Fruit fly (Drosophila melanogaster) whole organism, embryonic: ENCODE measurements around the gene ND-MNLL.

Experiments used
- CG11247 ChIP-seq: fragments of 200-800 bp; sonication (Bioruptor generic); IDR thresholded peaks from 2 replicates; pipeline ENCODE4 v1.3.6; 2022; ENCODE audit warnings: missing biosample characterization, missing genetic modification characterization
- CG12104 ChIP-seq: fragments of 200-800 bp; sonication (Bioruptor generic); optimal IDR thresholded peaks from 3 replicates; lab custom pipeline; 2016; ENCODE audit warnings: missing biosample characterization, missing genetic modification characterization
- CG12219 ChIP-seq: fragments of 200-800 bp; sonication (Bioruptor generic); optimal IDR thresholded peaks from 3 replicates; lab custom pipeline; 2018; ENCODE audit warnings: missing biosample characterization, mild to moderate bottlenecking, missing genetic modification characterization
- CG12659 ChIP-seq: fragments of 200-800 bp; sonication (Bioruptor generic); optimal IDR thresholded peaks from 3 replicates; lab custom pipeline; 2017; ENCODE audit warnings: mild to moderate bottlenecking, missing biosample characterization, missing genetic modification reagents, missing genetic modification characterization
- CG12942 ChIP-seq: fragments of 200-800 bp; sonication (Bioruptor generic); optimal IDR thresholded peaks from 3 replicates; lab custom pipeline; 2016; ENCODE audit warnings: missing biosample characterization, missing genetic modification characterization
- CG13296 ChIP-seq: fragments of 200-800 bp; sonication (Bioruptor generic); optimal IDR thresholded peaks from 3 replicates; lab custom pipeline; 2018; ENCODE audit warnings: missing biosample characterization, mild to moderate bottlenecking, missing genetic modification characterization
- CG17361 ChIP-seq: fragments of 200-800 bp; sonication (Bioruptor generic); IDR thresholded peaks from 3 replicates; pipeline ENCODE4 v1.3.6; 2022; ENCODE audit warnings: missing biosample characterization, missing genetic modification characterization
- CG2116 ChIP-seq: fragments of 200-800 bp; sonication (Bioruptor generic); optimal IDR thresholded peaks from 3 replicates; lab custom pipeline; 2018; ENCODE audit warnings: missing biosample characterization, mild to moderate bottlenecking, missing genetic modification characterization
- CG2199 ChIP-seq: fragments of 200-800 bp; sonication (Bioruptor generic); IDR thresholded peaks from 3 replicates; pipeline ENCODE4 v1.3.6; 2022; ENCODE audit warnings: missing biosample characterization, missing genetic modification characterization
- CG2678 ChIP-seq: fragments of 200-800 bp; sonication (Bioruptor generic); optimal IDR thresholded peaks from 3 replicates; lab custom pipeline; 2019; ENCODE audit warnings: missing biosample characterization, mild to moderate bottlenecking, missing genetic modification characterization, moderate library complexity
- CG32767 ChIP-seq: fragments of 200-800 bp; sonication (Bioruptor generic); IDR thresholded peaks from 2 replicates; pipeline ENCODE4 v1.3.6; 2022; ENCODE audit warnings: missing biosample characterization, missing genetic modification characterization
- CG43689 ChIP-seq: fragments of 200-800 bp; sonication (Bioruptor generic); IDR thresholded peaks from 2 replicates; pipeline ENCODE4 v1.3.6; 2022; ENCODE audit warnings: missing biosample characterization, missing genetic modification characterization
- CG5180 ChIP-seq: fragments of 200-800 bp; sonication (Bioruptor generic); optimal IDR thresholded peaks from 3 replicates; lab custom pipeline; 2017; ENCODE audit warnings: missing biosample characterization, missing genetic modification characterization, mild to moderate bottlenecking, moderate library complexity, missing genetic modification reagents
- CG7372 ChIP-seq: fragments of 200-800 bp; sonication (Bioruptor generic); IDR thresholded peaks from 2 replicates; pipeline ENCODE4 v1.3.6; 2022; ENCODE audit warnings: missing biosample characterization, missing genetic modification characterization
- CG9437 ChIP-seq: fragments of 200-800 bp; sonication (Bioruptor generic); optimal IDR thresholded peaks from 2 replicates; lab custom pipeline; 2018; ENCODE audit warnings: missing biosample characterization, mild to moderate bottlenecking, missing genetic modification characterization
- CG9797 ChIP-seq: fragments of 200-800 bp; sonication (Bioruptor generic); optimal IDR thresholded peaks from 3 replicates; lab custom pipeline; 2018; ENCODE audit warnings: missing biosample characterization, mild to moderate bottlenecking, missing genetic modification characterization
- CG9932 ChIP-seq: fragments of 200-800 bp; sonication (Bioruptor generic); IDR thresholded peaks from 2 replicates; pipeline ENCODE4 v1.3.6; 2022; ENCODE audit warnings: missing biosample characterization, missing genetic modification characterization
- CHES-1-like ChIP-seq: fragments of 200-800 bp; sonication (Bioruptor generic); optimal IDR thresholded peaks from 2 replicates; lab custom pipeline; 2016; ENCODE audit warnings: missing biosample characterization, missing genetic modification characterization
- D19A ChIP-seq: fragments of 200-800 bp; optimal IDR thresholded peaks from 3 replicates; lab custom pipeline; 2019; ENCODE audit warnings: missing biosample characterization, mild to moderate bottlenecking, missing genetic modification characterization, moderate library complexity
- Deaf1 ChIP-seq: fragments of 200-800 bp; optimal IDR thresholded peaks from 3 replicates; lab custom pipeline; 2019; ENCODE audit warnings: missing biosample characterization, mild to moderate bottlenecking, missing genetic modification characterization, moderate library complexity
- Dek ChIP-seq: fragments of 200-800 bp; sonication (Bioruptor generic); optimal IDR thresholded peaks from 3 replicates; lab custom pipeline; 2019; ENCODE audit warnings: missing biosample characterization, mild to moderate bottlenecking, missing genetic modification characterization, moderate library complexity
- Drgx ChIP-seq: fragments of 200-800 bp; sonication (Bioruptor generic); IDR thresholded peaks from 2 replicates; pipeline ENCODE4 v1.3.6; 2022; ENCODE audit warnings: missing biosample characterization, missing genetic modification characterization
- ERR ChIP-seq: fragments of 200-800 bp; sonication (Bioruptor generic); optimal IDR thresholded peaks from 2 replicates; lab custom pipeline; 2016; ENCODE audit warnings: missing biosample characterization, missing genetic modification characterization
- Eip74EF ChIP-seq, 2 experiments: fragments of 200-800 bp in 1 of 2; fragments of >200 bp in 1 of 2; sonication (Bioruptor generic) in 1 of 2; optimal IDR thresholded peaks; 2 replicates each; lab custom pipeline; 2017 to 2019; ENCODE audit warnings: missing biosample characterization in 2 of 2, missing genetic modification characterization in 2 of 2, mild to moderate bottlenecking in 1 of 2, moderate library complexity in 1 of 2
- Fer1 ChIP-seq: fragments of 200-800 bp; sonication (Bioruptor generic); optimal IDR thresholded peaks from 2 replicates; lab custom pipeline; 2017; ENCODE audit warnings: missing biosample characterization, mild to moderate bottlenecking, missing genetic modification characterization
- Fer2 ChIP-seq: fragments of 200-800 bp; sonication (Bioruptor generic); optimal IDR thresholded peaks from 2 replicates; lab custom pipeline; 2018; ENCODE audit warnings: missing biosample characterization, mild to moderate bottlenecking, missing genetic modification characterization, moderate library complexity
- H15 ChIP-seq: fragments of 200-800 bp; sonication (Bioruptor generic); IDR thresholded peaks from 3 replicates; pipeline ENCODE4 v1.3.6; 2022; ENCODE audit warnings: missing biosample characterization, missing genetic modification characterization
- HmgD ChIP-seq: fragments of 200-800 bp; sonication (Bioruptor generic); optimal IDR thresholded peaks from 3 replicates; lab custom pipeline; 2016; ENCODE audit warnings: missing biosample characterization, missing genetic modification characterization
- Hr3 ChIP-seq: fragments of 200-800 bp; sonication (Bioruptor generic); optimal IDR thresholded peaks from 3 replicates; lab custom pipeline; 2016; ENCODE audit warnings: missing biosample characterization, missing genetic modification characterization
- Mes4 ChIP-seq: fragments of 200-800 bp; sonication (Bioruptor generic); optimal IDR thresholded peaks from 2 replicates; lab custom pipeline; 2016; ENCODE audit warnings: missing biosample characterization, missing genetic modification characterization
- Neu2 ChIP-seq: fragments of 200-800 bp; sonication (Bioruptor generic); optimal IDR thresholded peaks from 3 replicates; lab custom pipeline; 2016; ENCODE audit warnings: missing biosample characterization, missing genetic modification characterization, borderline replicate concordance
- Nf-YA ChIP-seq: fragments of 200-800 bp; sonication (Bioruptor generic); IDR thresholded peaks from 2 replicates; pipeline ENCODE4 v1.3.6; 2022; ENCODE audit warnings: missing biosample characterization, missing genetic modification characterization
- ac ChIP-seq: fragments of 200-800 bp; sonication (Bioruptor generic); optimal IDR thresholded peaks from 3 replicates; lab custom pipeline; 2017; ENCODE audit warnings: missing biosample characterization, mild to moderate bottlenecking, missing genetic modification characterization
- caup ChIP-seq: fragments of 200-800 bp; sonication (Bioruptor generic); optimal IDR thresholded peaks from 3 replicates; lab custom pipeline; 2017; ENCODE audit warnings: missing biosample characterization, mild to moderate bottlenecking, missing genetic modification characterization, moderate library complexity; ENCODE audit not compliant: severe bottlenecking
- ewg ChIP-seq: fragments of 200-800 bp; sonication (Bioruptor generic); optimal IDR thresholded peaks from 3 replicates; lab custom pipeline; 2017; ENCODE audit warnings: mild to moderate bottlenecking, missing biosample characterization, missing genetic modification reagents, missing genetic modification characterization
- fd102C ChIP-seq: fragments of 200-800 bp; sonication (Bioruptor generic); optimal IDR thresholded peaks from 2 replicates; lab custom pipeline; 2018; ENCODE audit warnings: missing biosample characterization, mild to moderate bottlenecking, missing genetic modification characterization, moderate library complexity
- fd3F ChIP-seq: fragments of 200-800 bp; sonication (Bioruptor generic); optimal IDR thresholded peaks from 2 replicates; lab custom pipeline; 2018; ENCODE audit warnings: missing biosample characterization, mild to moderate bottlenecking, missing genetic modification characterization, moderate library complexity
- ham ChIP-seq: fragments of 200-800 bp; sonication (Bioruptor generic); IDR thresholded peaks from 2 replicates; pipeline ENCODE4 v1.3.6; 2022; ENCODE audit warnings: missing biosample characterization, missing genetic modification characterization
- lilli ChIP-seq: fragments of 200-800 bp; sonication (Bioruptor generic); optimal IDR thresholded peaks from 3 replicates; lab custom pipeline; 2016; ENCODE audit warnings: missing biosample characterization, missing genetic modification characterization
- nau ChIP-seq: fragments of 200-800 bp; sonication (Bioruptor generic); optimal IDR thresholded peaks from 3 replicates; lab custom pipeline; 2017; ENCODE audit warnings: missing biosample characterization, mild to moderate bottlenecking, missing genetic modification characterization, missing genetic modification reagents
- prd ChIP-seq, 3 experiments: fragments of >200 bp in 2 of 3; fragments of 200-800 bp in 1 of 3; sonication (Bioruptor generic) in 1 of 3; optimal IDR thresholded peaks in 2 of 3; IDR thresholded peaks in 1 of 3; 2 replicates in 2 of 3; 3 replicates in 1 of 3; pipeline versions ENCODE4 v1.3.6 to Lab custom; 2017 to 2022; ENCODE audit warnings: missing biosample characterization in 1 of 3, missing genetic modification characterization in 1 of 3
- row ChIP-seq: fragments of 200-800 bp; sonication (Bioruptor generic); IDR thresholded peaks from 3 replicates; pipeline ENCODE4 v1.3.6; 2022; ENCODE audit warnings: missing biosample characterization, missing genetic modification characterization
- seq ChIP-seq: fragments of 200-800 bp; sonication (Bioruptor generic); IDR thresholded peaks from 2 replicates; pipeline ENCODE4 v1.3.6; 2022; ENCODE audit warnings: missing biosample characterization, missing genetic modification characterization
- slbo ChIP-seq: fragments of 200-800 bp; sonication (Bioruptor generic); IDR thresholded peaks from 2 replicates; pipeline ENCODE4 v1.3.6; 2022; ENCODE audit warnings: missing biosample characterization, missing genetic modification characterization
- slou ChIP-seq: fragments of 200-800 bp; sonication (Bioruptor generic); optimal IDR thresholded peaks from 3 replicates; lab custom pipeline; 2016; ENCODE audit warnings: missing biosample characterization, missing genetic modification characterization
- tap ChIP-seq: fragments of 200-800 bp; optimal IDR thresholded peaks from 3 replicates; lab custom pipeline; 2019; ENCODE audit warnings: missing biosample characterization, mild to moderate bottlenecking, missing genetic modification characterization, moderate library complexity
- tio ChIP-seq: fragments of 200-800 bp; sonication (Bioruptor generic); optimal IDR thresholded peaks from 2 replicates; lab custom pipeline; 2017; ENCODE audit warnings: missing biosample characterization, missing genetic modification characterization, inconsistent platforms
- zen2 ChIP-seq: fragments of 200-800 bp; sonication (Bioruptor generic); IDR thresholded peaks from 3 replicates; pipeline ENCODE4 v1.3.6; 2022; ENCODE audit warnings: missing biosample characterization, missing genetic modification characterization; ENCODE audit not compliant: partially characterized antibody

The ND-MNLL gene

DNA sequence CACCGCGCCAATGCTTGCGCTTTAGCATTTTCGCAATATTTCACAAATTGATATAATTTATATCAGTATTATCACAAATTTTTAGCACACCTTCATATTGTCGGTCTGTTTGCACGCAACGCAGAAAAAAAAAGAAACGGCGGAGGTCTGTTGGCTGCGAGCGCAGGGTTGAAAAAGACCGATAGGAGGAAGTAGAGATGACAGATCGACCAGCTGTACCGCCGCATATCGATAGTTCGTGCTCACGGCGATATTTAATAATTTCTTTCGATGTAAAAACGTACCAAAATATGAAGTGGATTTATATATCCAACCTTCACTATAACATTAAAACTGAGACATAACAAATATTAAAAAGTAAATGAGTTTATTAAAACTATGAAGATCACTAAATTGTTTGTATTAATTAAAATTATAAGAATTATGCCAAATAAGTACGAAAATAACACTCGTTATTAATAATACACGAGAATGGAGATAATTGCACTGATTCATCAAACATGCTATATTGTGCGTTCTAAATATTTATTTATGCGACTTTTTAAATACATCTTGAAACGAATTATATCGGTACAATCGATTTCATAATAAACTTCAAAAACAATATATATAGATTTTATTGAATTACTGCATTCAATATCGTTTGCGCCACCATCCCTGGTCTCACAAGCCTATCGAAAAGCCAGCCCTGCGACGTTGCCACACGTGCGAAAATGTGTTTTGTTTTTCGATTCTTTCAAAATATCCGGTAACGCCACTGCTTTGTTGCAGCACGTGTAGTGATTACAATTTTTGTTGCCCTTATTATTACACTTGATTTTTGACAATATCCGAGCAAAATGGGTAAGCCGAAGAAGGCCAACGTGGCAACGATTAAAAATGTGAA is 7.8 kb upstream of the ND-MNLL start, which contains the start of the genes RpS6 and bys (continued):
- no peak for TF ChIP-seq Deaf1
- TF ChIP-seq CG9797 (GFP tag; lab: Kevin White, UChicago): no peak
- TF ChIP-seq CG43689 (GFP tag; lab: Robert Waterston, UW): no peak
- no peak for TF ChIP-seq fd3F (GFP tag; lab: Kevin White, UChicago)
- TF ChIP-seq Drgx (GFP tag; lab: Robert Waterston, UW): peak; percentile 49
- peak; percentile 41 for TF ChIP-seq slou (GFP tag; lab: Kevin White, UChicago)
- TF ChIP-seq CG2116 (GFP tag; lab: Kevin White, UChicago): peak; percentile 91
- TF ChIP-seq slbo: peak; percentile 81
- peak; percentile 5 for TF ChIP-seq CHES-1-like (GFP tag; lab: Kevin White, UChicago)
- TF ChIP-seq CG32767 (GFP tag; lab: Robert Waterston, UW): no peak
- peak; percentile 74 for TF ChIP-seq CG9932 (GFP tag; lab: Robert Waterston, UW)
- TF ChIP-seq CG12104: peak; percentile 30
- no peak for TF ChIP-seq Neu2 (GFP tag; lab: Kevin White, UChicago)
- no peak for TF ChIP-seq CG7372 (GFP tag; lab: Robert Waterston, UW)
- TF ChIP-seq CG12219: peak; percentile 20
- TF ChIP-seq caup: peak; percentile 69
- TF ChIP-seq Mes4 (GFP tag; lab: Kevin White, UChicago): peak; percentile 64
- peak; percentile 36 for TF ChIP-seq Hr3 (GFP tag; lab: Kevin White, UChicago)
- TF ChIP-seq CG12942 (GFP tag; lab: Kevin White, UChicago): peak; percentile 9
- peak; percentile 82 for TF ChIP-seq CG17361 (GFP tag; lab: Robert Waterston, UW)
- TF ChIP-seq ewg (GFP tag; lab: Kevin White, UChicago): no peak
- no peak for TF ChIP-seq HmgD (GFP tag; lab: Kevin White, UChicago)
- TF ChIP-seq ERR (GFP tag; lab: Kevin White, UChicago): no peak
- no peak for TF ChIP-seq seq (GFP tag; lab: Robert Waterston, UW)
- TF ChIP-seq nau (GFP tag; lab: Kevin White, UChicago): no peak
- TF ChIP-seq tap (tag; lab: Kevin White, UChicago): no peak
- TF ChIP-seq CG12659 (GFP tag; lab: Kevin White, UChicago): peak; percentile 65
- TF ChIP-seq prd (optimal IDR thresholded peaks at IDR 0.05; lab: Kevin White, UChicago): no peak
- TF ChIP-seq prd (GFP tag; IDR thresholded peaks at IDR 0.05; lab: Robert Waterston, UW): peak; percentile 41; the same call in 1 of the 3 replicates
- no peak for TF ChIP-seq Fer2
- TF ChIP-seq CG2199 (GFP tag; lab: Robert Waterston, UW): peak; percentile 79; the same call in 1 of the 3 replicates
- TF ChIP-seq CG2678: peak; percentile 35
- TF ChIP-seq fd102C: no peak
- TF ChIP-seq ac: peak; percentile 46
- peak; percentile 59 for TF ChIP-seq Fer1 (GFP tag; lab: Kevin White, UChicago)
- no peak for TF ChIP-seq ham
- no peak for TF ChIP-seq tio (GFP tag; lab: Kevin White, UChicago)
- TF ChIP-seq Dek (tag; lab: Kevin White, UChicago): no peak
- TF ChIP-seq CG5180: peak; percentile 24
- peak; percentile 63 for TF ChIP-seq CG9437 (GFP tag; lab: Kevin White, UChicago)
- peak; percentile 58; the same call in 1 of the 3 replicates for TF ChIP-seq H15 (GFP tag; lab: Robert Waterston, UW)
- TF ChIP-seq Nf-YA (GFP tag; lab: Robert Waterston, UW): no peak
- TF ChIP-seq D19A (tag; lab: Kevin White, UChicago): no peak
- TF ChIP-seq CG13296 (GFP tag; lab: Kevin White, UChicago): peak; percentile 66
- TF ChIP-seq CG11247 (GFP tag; lab: Robert Waterston, UW): peak; percentile 70
- TF ChIP-seq row (GFP tag; lab: Robert Waterston, UW): peak; percentile 81
- peak; percentile 71 for TF ChIP-seq zen2 (GFP tag; lab: Robert Waterston, UW)
- TF ChIP-seq lilli (GFP tag; lab: Kevin White, UChicago): peak; percentile 10
- peak in 1 of 2 experiments; percentile 34 for TF ChIP-seq Eip74EF (GFP tag; optimal IDR thresholded peaks at IDR 0.05; lab: Kevin White, UChicago)
